Fruit fly (Drosophila melanogaster) whole organism, prepupa: Measurements from ENCODE around the gene ntc.

Experiments used
- CG10631 ChIP-seq: fragments of 200-800 bp; sonication (Bioruptor generic); optimal IDR thresholded peaks from 2 replicates; lab custom pipeline; 2016; ENCODE audit warnings: missing biosample characterization, missing genetic modification characterization
- CG11762 ChIP-seq: fragments of 200-800 bp; sonication (Bioruptor generic); optimal IDR thresholded peaks from 3 replicates; lab custom pipeline; 2016; ENCODE audit warnings: missing biosample characterization, missing genetic modification characterization; ENCODE audit not compliant: insufficient read depth
- CG15336 ChIP-seq: fragments of 200-800 bp; sonication (Bioruptor generic); IDR thresholded peaks from 2 replicates; pipeline ENCODE4 v1.3.6; 2022; ENCODE audit warnings: missing biosample characterization, missing genetic modification characterization
- CG16779 ChIP-seq: fragments of 200-800 bp; sonication (Bioruptor generic); optimal IDR thresholded peaks from 3 replicates; lab custom pipeline; 2017; ENCODE audit warnings: missing biosample characterization, mild to moderate bottlenecking, missing genetic modification characterization
- CG3032 ChIP-seq: fragments of 200-800 bp; optimal IDR thresholded peaks from 2 replicates; lab custom pipeline; 2019; ENCODE audit warnings: missing biosample characterization, mild to moderate bottlenecking, missing genetic modification characterization, moderate library complexity
- CG31627 ChIP-seq: fragments of 200-800 bp; sonication (Bioruptor generic); optimal IDR thresholded peaks from 3 replicates; lab custom pipeline; 2016; ENCODE audit warnings: missing biosample characterization, missing genetic modification characterization
- CG32006 ChIP-seq: fragments of 200-800 bp; sonication (Bioruptor generic); optimal IDR thresholded peaks from 3 replicates; lab custom pipeline; 2017; ENCODE audit warnings: missing biosample characterization, mild to moderate bottlenecking, missing genetic modification characterization
- CG34406 ChIP-seq: fragments of 200-800 bp; sonication (Bioruptor generic); optimal IDR thresholded peaks from 3 replicates; lab custom pipeline; 2016; ENCODE audit warnings: missing biosample characterization, missing genetic modification characterization
- CG3919 ChIP-seq: fragments of 200-800 bp; sonication (Bioruptor generic); optimal IDR thresholded peaks from 3 replicates; lab custom pipeline; 2016; ENCODE audit warnings: missing biosample characterization, missing genetic modification characterization
- CG4318 ChIP-seq: fragments of 200-800 bp; sonication (Bioruptor generic); optimal IDR thresholded peaks from 3 replicates; lab custom pipeline; 2017; ENCODE audit warnings: missing biosample characterization, mild to moderate bottlenecking, missing genetic modification characterization
- CG6163 ChIP-seq: fragments of 200-800 bp; sonication (Bioruptor generic); IDR thresholded peaks from 3 replicates; pipeline ENCODE4 v1.3.6; 2022; ENCODE audit warnings: missing biosample characterization, missing genetic modification characterization
- CG6276 ChIP-seq: fragments of 200-800 bp; sonication (Bioruptor generic); optimal IDR thresholded peaks from 2 replicates; lab custom pipeline; 2017; ENCODE audit warnings: missing biosample characterization, mild to moderate bottlenecking, missing genetic modification characterization
- CG6792 ChIP-seq: fragments of 200-800 bp; sonication (Bioruptor generic); optimal IDR thresholded peaks from 3 replicates; lab custom pipeline; 2016; ENCODE audit warnings: missing biosample characterization, missing genetic modification characterization
- CG6854 ChIP-seq: fragments of 200-800 bp; sonication (Bioruptor generic); optimal IDR thresholded peaks from 2 replicates; lab custom pipeline; 2017; ENCODE audit warnings: missing biosample characterization, mild to moderate bottlenecking, missing genetic modification characterization
- CG7368 ChIP-seq: fragments of 200-800 bp; sonication (Bioruptor generic); optimal IDR thresholded peaks from 3 replicates; lab custom pipeline; 2016; ENCODE audit warnings: missing biosample characterization, missing genetic modification characterization
- CG8319 ChIP-seq: fragments of 200-800 bp; sonication (Bioruptor generic); optimal IDR thresholded peaks from 3 replicates; lab custom pipeline; 2016; ENCODE audit warnings: missing biosample characterization, missing genetic modification characterization
- Eip75B ChIP-seq: fragments of 200-800 bp; sonication (Bioruptor generic); optimal IDR thresholded peaks from 3 replicates; lab custom pipeline; 2016; ENCODE audit warnings: missing biosample characterization, missing genetic modification characterization
- Eip78C ChIP-seq: fragments of 200-800 bp; sonication (Bioruptor generic); peaks from one replicate; lab custom pipeline; 2016; ENCODE audit warnings: missing biosample characterization, missing genetic modification characterization
- Eip93F ChIP-seq: fragments of 200-800 bp; sonication (Bioruptor generic); optimal IDR thresholded peaks from 2 replicates; lab custom pipeline; 2016; ENCODE audit warnings: missing biosample characterization, mild to moderate bottlenecking, missing genetic modification characterization
- Ets21C ChIP-seq: fragments of 200-800 bp; sonication (Bioruptor generic); optimal IDR thresholded peaks from 3 replicates; lab custom pipeline; 2016; ENCODE audit warnings: missing biosample characterization, missing genetic modification characterization
- Ets96B ChIP-seq: fragments of 200-800 bp; optimal IDR thresholded peaks from 2 replicates; lab custom pipeline; 2019; ENCODE audit warnings: missing biosample characterization, mild to moderate bottlenecking, missing genetic modification characterization, moderate library complexity
- Gug ChIP-seq: fragments of 200-800 bp; sonication (Bioruptor generic); IDR thresholded peaks from 2 replicates; pipeline ENCODE4 v1.3.6; 2022; ENCODE audit warnings: missing biosample characterization, missing genetic modification characterization
- Hr39 ChIP-seq: fragments of 200-800 bp; sonication (Bioruptor generic); optimal IDR thresholded peaks from 2 replicates; lab custom pipeline; 2016; ENCODE audit warnings: missing biosample characterization, missing genetic modification characterization
- Hr4 ChIP-seq: fragments of 200-800 bp; sonication (Bioruptor generic); optimal IDR thresholded peaks from 3 replicates; lab custom pipeline; 2016; ENCODE audit warnings: missing biosample characterization, missing genetic modification characterization
- Lpt ChIP-seq: fragments of 200-800 bp; sonication (Bioruptor generic); optimal IDR thresholded peaks from 3 replicates; lab custom pipeline; 2016; ENCODE audit warnings: missing biosample characterization, missing genetic modification characterization
- OdsH ChIP-seq: fragments of 200-800 bp; sonication (Bioruptor generic); optimal IDR thresholded peaks from 3 replicates; lab custom pipeline; 2016; ENCODE audit warnings: missing biosample characterization, missing genetic modification characterization
- Smox ChIP-seq: fragments of 200-800 bp; sonication (Bioruptor generic); optimal IDR thresholded peaks from 3 replicates; lab custom pipeline; 2016; ENCODE audit warnings: missing biosample characterization, missing genetic modification characterization
- Sox14 ChIP-seq: fragments of 200-800 bp; sonication (Bioruptor generic); optimal IDR thresholded peaks from 3 replicates; lab custom pipeline; 2016; ENCODE audit warnings: missing biosample characterization, missing genetic modification characterization
- achi ChIP-seq: fragments of 200-800 bp; sonication (Bioruptor generic); optimal IDR thresholded peaks from 3 replicates; lab custom pipeline; 2016; ENCODE audit warnings: missing biosample characterization, missing genetic modification characterization
- dac ChIP-seq: fragments of 200-800 bp; sonication (Bioruptor generic); optimal IDR thresholded peaks from 2 replicates; lab custom pipeline; 2017; ENCODE audit warnings: missing biosample characterization, mild to moderate bottlenecking, missing genetic modification characterization
- dsx ChIP-seq: fragments of 200-800 bp; optimal IDR thresholded peaks from 3 replicates; lab custom pipeline; 2019; ENCODE audit warnings: missing biosample characterization, mild to moderate bottlenecking, missing genetic modification characterization, moderate library complexity; ENCODE audit not compliant: poor library complexity, severe bottlenecking
- eg ChIP-seq: fragments of 200-800 bp; sonication (Bioruptor generic); IDR thresholded peaks from 3 replicates; pipeline ENCODE4 v1.3.6; 2022; ENCODE audit warnings: missing biosample characterization, missing genetic modification characterization
- fd59A ChIP-seq: fragments of 200-800 bp; sonication (Bioruptor generic); optimal IDR thresholded peaks from 2 replicates; lab custom pipeline; 2017; ENCODE audit warnings: missing biosample characterization, mild to moderate bottlenecking, missing genetic modification characterization, missing genetic modification reagents
- fd85E ChIP-seq: fragments of 200-800 bp; sonication (Bioruptor generic); optimal IDR thresholded peaks from 3 replicates; lab custom pipeline; 2016; ENCODE audit warnings: missing biosample characterization, missing genetic modification characterization
- fkh ChIP-seq: fragments of 200-800 bp; sonication (Bioruptor generic); optimal IDR thresholded peaks from 3 replicates; lab custom pipeline; 2017; ENCODE audit warnings: missing biosample characterization, mild to moderate bottlenecking, missing genetic modification characterization, moderate library complexity
- lz ChIP-seq: fragments of 200-800 bp; sonication (Bioruptor generic); optimal IDR thresholded peaks from 3 replicates; lab custom pipeline; 2016; ENCODE audit warnings: missing biosample characterization, missing genetic modification characterization
- net ChIP-seq: fragments of 200-800 bp; sonication (Bioruptor generic); optimal IDR thresholded peaks from 3 replicates; lab custom pipeline; 2016; ENCODE audit warnings: missing biosample characterization, missing genetic modification characterization
- pdm3 ChIP-seq: fragments of 200-800 bp; sonication (Bioruptor generic); optimal IDR thresholded peaks from 3 replicates; lab custom pipeline; 2016; ENCODE audit warnings: missing biosample characterization, missing genetic modification characterization
- salr ChIP-seq, 2 experiments: fragments of 200-800 bp; sonication (Bioruptor generic); optimal IDR thresholded peaks; 3 replicates each; lab custom pipeline; 2016 to 2018; ENCODE audit warnings: missing biosample characterization in 2 of 2, missing genetic modification characterization in 2 of 2, mild to moderate bottlenecking in 1 of 2
- spab ChIP-seq: fragments of 200-800 bp; sonication (Bioruptor generic); optimal IDR thresholded peaks from 2 replicates; lab custom pipeline; 2017; ENCODE audit warnings: missing biosample characterization, mild to moderate bottlenecking, missing genetic modification characterization, missing genetic modification reagents
- svp ChIP-seq: fragments of 200-800 bp; sonication (Bioruptor generic); peaks from one replicate; lab custom pipeline; 2016; ENCODE audit warnings: missing biosample characterization, missing genetic modification characterization
- topi ChIP-seq: fragments of 200-800 bp; sonication (Bioruptor generic); optimal IDR thresholded peaks from 3 replicates; lab custom pipeline; 2016; ENCODE audit warnings: missing biosample characterization, missing genetic modification characterization
- vri ChIP-seq: fragments of 200-800 bp; sonication (Bioruptor generic); optimal IDR thresholded peaks from 3 replicates; lab custom pipeline; 2016; ENCODE audit warnings: missing biosample characterization, mild to moderate bottlenecking, missing genetic modification characterization

The ntc gene

dm6 chr3L:3787595-3788151 lies 18.6 kb downstream of the ntc start (continued):
- no peak for TF ChIP-seq Lpt (GFP tag; lab: Kevin White, UChicago)
- peak; percentile 18 for TF ChIP-seq CG6276
- TF ChIP-seq CG16779: peak; percentile 66
- TF ChIP-seq dac (GFP tag; lab: Kevin White, UChicago): no peak
- TF ChIP-seq CG10631 (GFP tag; lab: Kevin White, UChicago): no peak
- peak; percentile 12 for TF ChIP-seq achi (GFP tag; lab: Kevin White, UChicago)
- no peak for TF ChIP-seq Gug (GFP tag; lab: Robert Waterston, UW)
- peak; percentile 32 for TF ChIP-seq fkh
- peak; percentile 2 for TF ChIP-seq CG3032 (tag; lab: Kevin White, UChicago)
- no peak for TF ChIP-seq fd85E (GFP tag; lab: Kevin White, UChicago)
- TF ChIP-seq salr (GFP tag; optimal IDR thresholded peaks at IDR 0.05; lab: Kevin White, UChicago): peak; percentile 10 to 39
- TF ChIP-seq CG3919 (GFP tag; lab: Kevin White, UChicago): peak; percentile 52
- TF ChIP-seq Sox14 (GFP tag; lab: Kevin White, UChicago): peak; percentile 70
- TF ChIP-seq dsx (GFP tag; lab: Kevin White, UChicago): peak; percentile 62
- no peak for TF ChIP-seq Hr4 (GFP tag; lab: Kevin White, UChicago)
- TF ChIP-seq Eip93F (GFP tag; lab: Kevin White, UChicago): no peak
- TF ChIP-seq eg (GFP tag; lab: Robert Waterston, UW): peak; percentile 42; the same call in 1 of the 3 replicates
- no peak for TF ChIP-seq CG31627
- no peak for TF ChIP-seq CG7368 (GFP tag; lab: Kevin White, UChicago)
- TF ChIP-seq OdsH (GFP tag; lab: Kevin White, UChicago): no peak
- TF ChIP-seq net (GFP tag; lab: Kevin White, UChicago): peak; percentile 73
- peak; percentile 21 for TF ChIP-seq topi (GFP tag; lab: Kevin White, UChicago)
- TF ChIP-seq fd59A (GFP tag; lab: Kevin White, UChicago): peak; percentile 6
- TF ChIP-seq spab (GFP tag; lab: Kevin White, UChicago): no peak
- peak; percentile 72 for TF ChIP-seq CG6854 (GFP tag; lab: Kevin White, UChicago)
- TF ChIP-seq CG34406 (GFP tag; lab: Kevin White, UChicago): peak; percentile 26
- peak; percentile 48; the same call in 1 of the 3 replicates for TF ChIP-seq CG6163 (GFP tag; lab: Robert Waterston, UW)
- peak; percentile 28 for TF ChIP-seq pdm3 (GFP tag; lab: Kevin White, UChicago)

- TF ChIP-seq CG6854 (GFP tag; lab: Kevin White, UChicago) (no peak), Smox (GFP tag; lab: Kevin White, UChicago) (no peak), CG6163 (GFP tag; lab: Robert Waterston, UW) (no peak), Ets21C (GFP tag; lab: Kevin White, UChicago) (no peak), CG8319 (no peak), CG32006 (GFP tag; lab: Kevin White, UChicago) (no peak)
These were observed 19.2 kb downstream of the ntc start for dm6 chr3L:3787077-3787433.

dm6 chr3L:3786344-3787076 lies 19.7 kb downstream of the ntc start:
- TF ChIP-seq CG3919 (GFP tag; lab: Kevin White, UChicago) (no peak), CG10631 (GFP tag; lab: Kevin White, UChicago) (peak; percentile 4), Eip93F (GFP tag; lab: Kevin White, UChicago) (no peak), CG16779 (no peak), CG32006 (GFP tag; lab: Kevin White, UChicago) (peak; percentile 27), lz (GFP tag; lab: Kevin White, UChicago) (peak; percentile 7), CG4318 (GFP tag; lab: Kevin White, UChicago) (peak; percentile 22), pdm3 (GFP tag; lab: Kevin White, UChicago) (peak; percentile 40), CG15336 (GFP tag; lab: Robert Waterston, UW) (peak; percentile 54; the same call in 1 of the 2 replicates), CG31627 (peak; percentile 1), CG6792 (peak; percentile 21), OdsH (GFP tag; lab: Kevin White, UChicago) (peak; percentile 33), CG7368 (GFP tag; lab: Kevin White, UChicago) (no peak), spab (GFP tag; lab: Kevin White, UChicago) (no peak), svp (GFP tag; lab: Kevin White, UChicago) (peak; percentile 44), CG3032 (tag; lab: Kevin White, UChicago) (peak; percentile 28), CG6276 (no peak), dac (GFP tag; lab: Kevin White, UChicago) (no peak), Eip75B (GFP tag; lab: Kevin White, UChicago) (no peak), eg (GFP tag; lab: Robert Waterston, UW) (peak; percentile 52; the same call in 2 of the 3 replicates), CG11762 (no peak), Lpt (GFP tag; lab: Kevin White, UChicago) (peak; percentile 16), Ets96B (tag; lab: Kevin White, UChicago) (no peak), achi (GFP tag; lab: Kevin White, UChicago) (peak; percentile 36), fkh (peak; percentile 49), Eip78C (GFP tag; lab: Kevin White, UChicago) (peak; percentile 88), Hr39 (GFP tag; lab: Kevin White, UChicago) (no peak), vri (GFP tag; lab: Kevin White, UChicago) (peak; percentile 28)
